Fruit fly (Drosophila melanogaster): ENCODE results near the gene ERp44.

Gene ERp44

DNA sequence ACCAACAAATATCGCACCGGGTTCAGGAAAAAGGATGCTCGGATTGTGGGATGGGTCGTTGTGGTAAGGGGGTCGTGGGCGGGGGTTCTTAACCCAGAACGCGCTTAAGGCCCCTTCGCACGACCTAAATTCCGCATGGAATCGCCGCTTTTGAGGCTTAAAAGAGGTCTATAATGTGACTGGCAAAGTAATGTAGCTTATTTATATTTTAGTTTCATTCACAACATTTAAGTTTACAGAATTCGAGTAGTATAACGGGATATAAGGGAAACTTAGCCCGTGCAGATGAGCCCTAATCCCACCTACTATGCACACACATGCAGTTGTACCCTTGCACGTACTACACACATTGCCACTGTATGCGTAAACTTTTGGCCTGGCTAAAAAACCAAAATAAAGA, 18.7 kb downstream of the ERp44 start (continued):
- TF ChIP-seq CG13894 (tag; optimal IDR thresholded peaks at IDR 0.05) (peak; percentile 67), Ets97D (GFP tag; optimal IDR thresholded peaks at IDR 0.05) (no peak), pho (GFP tag; optimal IDR thresholded peaks at IDR 0.05) (no peak), tll (GFP tag; optimal IDR thresholded peaks at IDR 0.05) (no peak), sens (GFP tag) (peak; percentile 87), CG7271 (tag; optimal IDR thresholded peaks at IDR 0.05) (peak; percentile 61), Ssrp (tag; optimal IDR thresholded peaks at IDR 0.05) (peak; percentile 78), CG4820 (GFP tag; optimal IDR thresholded peaks at IDR 0.05) (peak; percentile 71), CG15011 (GFP tag; optimal IDR thresholded peaks at IDR 0.05) (peak; percentile 76), CG7556 (GFP tag; optimal IDR thresholded peaks at IDR 0.05) (peak; percentile 86), nom (GFP tag; optimal IDR thresholded peaks at IDR 0.05) (peak; percentile 94), zen2 (GFP tag; IDR thresholded peaks at IDR 0.05; ENCODE audit: partially characterized antibody) (no peak), her (GFP tag; optimal IDR thresholded peaks at IDR 0.05) (peak; percentile 16), ranshi (GFP tag; IDR thresholded peaks at IDR 0.05) (peak; percentile 89), CG1233 (GFP tag; optimal IDR thresholded peaks at IDR 0.05) (peak; percentile 82), gsb-n (tag; optimal IDR thresholded peaks at IDR 0.05) (peak; percentile 84), chm (GFP tag; IDR thresholded peaks at IDR 0.05) (peak; percentile 93), CG1024 (GFP tag; IDR thresholded peaks at IDR 0.05) (peak; percentile 53), Blimp-1 (GFP tag; optimal IDR thresholded peaks at IDR 0.05) (peak; percentile 87), fu2 (GFP tag; optimal IDR thresholded peaks at IDR 0.05) (no peak), CG14014 (GFP tag; IDR thresholded peaks at IDR 0.05) (peak; percentile 70), CG17186 (GFP tag; optimal IDR thresholded peaks at IDR 0.05) (peak; percentile 56), Dip3 (GFP tag; optimal IDR thresholded peaks at IDR 0.05) (peak; percentile 7), bigmax (GFP tag; optimal IDR thresholded peaks at IDR 0.05) (peak; percentile 34), sens-2 (GFP tag; IDR thresholded peaks at IDR 0.05) (peak; percentile 85), row (GFP tag; IDR thresholded peaks at IDR 0.05) (peak; percentile 87), CG2712 (tag; optimal IDR thresholded peaks at IDR 0.05) (peak; percentile 93), Asciz (GFP tag; optimal IDR thresholded peaks at IDR 0.05) (peak; percentile 82), pfk (GFP tag; optimal IDR thresholded peaks at IDR 0.05) (peak; percentile 57), CG7963 (GFP tag; IDR thresholded peaks at IDR 0.05; ENCODE audit: partially characterized antibody) (no peak), CG9817 (tag; optimal IDR thresholded peaks at IDR 0.05) (peak; percentile 83), Trl (optimal IDR thresholded peaks at IDR 0.05) (no peak), Trl (GFP tag; optimal IDR thresholded peaks at IDR 0.05) (peak; percentile 47), Myb (GFP tag; optimal IDR thresholded peaks at IDR 0.05) (no peak), Xrp1 (GFP tag; IDR thresholded peaks at IDR 0.05) (peak; percentile 94), gt (GFP tag; IDR thresholded peaks at IDR 0.05) (peak; percentile 34; the same call in 1 of the 2 replicates), CG32772 (GFP tag; IDR thresholded peaks at IDR 0.05) (peak; percentile 64), bab2 (GFP tag; optimal IDR thresholded peaks at IDR 0.05) (peak; percentile 46), dimm (GFP tag; IDR thresholded peaks at IDR 0.05) (peak; percentile 66), tgo (GFP tag; IDR thresholded peaks at IDR 0.05) (peak; percentile 77), maf-S (GFP tag; optimal IDR thresholded peaks at IDR 0.05) (no peak), CG10979 (tag; optimal IDR thresholded peaks at IDR 0.05) (peak; percentile 91), vnd (GFP tag; IDR thresholded peaks at IDR 0.05; ENCODE audit: partially characterized antibody) (no peak), CG16815 (GFP tag; optimal IDR thresholded peaks at IDR 0.05) (peak; percentile 70), Ets65A (GFP tag) (peak; percentile 85), dmrt99B (tag; optimal IDR thresholded peaks at IDR 0.05) (peak; percentile 87), Abd-B (GFP tag; optimal IDR thresholded peaks at IDR 0.05) (peak; percentile 59), fd102C (GFP tag; optimal IDR thresholded peaks at IDR 0.05) (peak; percentile 79), CG32532 (GFP tag; IDR thresholded peaks at IDR 0.05) (peak; percentile 81), Atf-2 (GFP tag; optimal IDR thresholded peaks at IDR 0.05) (no peak), oc (tag; optimal IDR thresholded peaks at IDR 0.05) (peak; percentile 75)

Measured in whole organism, embryonic.